Fruit fly (Drosophila melanogaster) whole organism, embryonic: Measurements from ENCODE around the gene CG10993.

Experiments
- Abd-B ChIP-seq: fragments of 200-800 bp; sonication (Bioruptor generic); optimal IDR thresholded peaks from 2 replicates; lab custom pipeline; 2018; ENCODE audit warnings: missing biosample characterization, mild to moderate bottlenecking, missing genetic modification characterization, moderate library complexity
- CG11247 ChIP-seq: fragments of 200-800 bp; sonication (Bioruptor generic); IDR thresholded peaks from 2 replicates; pipeline ENCODE4 v1.3.6; 2022; ENCODE audit warnings: missing biosample characterization, missing genetic modification characterization
- CG12391 ChIP-seq: fragments of 200-800 bp; sonication (Bioruptor generic); optimal IDR thresholded peaks from 3 replicates; lab custom pipeline; 2018; ENCODE audit warnings: missing biosample characterization, mild to moderate bottlenecking, missing genetic modification characterization, moderate library complexity
- CG12942 ChIP-seq: fragments of 200-800 bp; sonication (Bioruptor generic); optimal IDR thresholded peaks from 3 replicates; lab custom pipeline; 2016; ENCODE audit warnings: missing biosample characterization, missing genetic modification characterization
- CG13287 ChIP-seq: fragments of 200-800 bp; sonication (Bioruptor generic); IDR thresholded peaks from 2 replicates; pipeline ENCODE4 v1.3.6; 2022; ENCODE audit warnings: missing biosample characterization, missing genetic modification characterization; ENCODE audit not compliant: partially characterized antibody
- CG13775 ChIP-seq: fragments of 200-800 bp; sonication (Bioruptor generic); optimal IDR thresholded peaks from 3 replicates; lab custom pipeline; 2017; ENCODE audit warnings: missing biosample characterization, mild to moderate bottlenecking, missing genetic modification characterization
- CG1529 ChIP-seq: fragments of 200-800 bp; sonication (Bioruptor generic); optimal IDR thresholded peaks from 3 replicates; lab custom pipeline; 2018; ENCODE audit warnings: missing biosample characterization, missing genetic modification characterization
- CG15601 ChIP-seq: fragments of 200-800 bp; sonication (Bioruptor generic); optimal IDR thresholded peaks from 3 replicates; lab custom pipeline; 2019; ENCODE audit warnings: missing biosample characterization, mild to moderate bottlenecking, missing genetic modification characterization, moderate library complexity
- CG18476 ChIP-seq: fragments of 200-800 bp; sonication (Bioruptor generic); optimal IDR thresholded peaks from 2 replicates; lab custom pipeline; 2016; ENCODE audit warnings: missing biosample characterization, mild to moderate bottlenecking, missing genetic modification characterization
- CG2120 ChIP-seq: fragments of 200-800 bp; sonication (Bioruptor generic); optimal IDR thresholded peaks from 3 replicates; lab custom pipeline; 2016; ENCODE audit warnings: missing biosample characterization, missing genetic modification characterization
- CG33213 ChIP-seq: fragments of 200-800 bp; sonication (Bioruptor generic); optimal IDR thresholded peaks from 3 replicates; lab custom pipeline; 2016; ENCODE audit warnings: missing biosample characterization, missing genetic modification characterization
- CG4404 ChIP-seq: fragments of 200-800 bp; sonication (Bioruptor generic); IDR thresholded peaks from 2 replicates; pipeline ENCODE4 v1.3.6; 2022; ENCODE audit warnings: missing biosample characterization, missing genetic modification characterization
- CG4820 ChIP-seq: fragments of 200-800 bp; sonication (Bioruptor generic); optimal IDR thresholded peaks from 3 replicates; lab custom pipeline; 2016; ENCODE audit warnings: missing biosample characterization, missing genetic modification characterization
- CG7963 ChIP-seq: fragments of 200-800 bp; sonication (Bioruptor generic); IDR thresholded peaks from 3 replicates; pipeline ENCODE4 v1.3.6; 2022; ENCODE audit warnings: missing biosample characterization, missing genetic modification characterization; ENCODE audit not compliant: partially characterized antibody
- CG8924 ChIP-seq: fragments of 200-800 bp; optimal IDR thresholded peaks from 3 replicates; lab custom pipeline; 2019; ENCODE audit warnings: missing biosample characterization, mild to moderate bottlenecking, missing genetic modification characterization, moderate library complexity
- CoRest ChIP-seq: fragments of 200-800 bp; sonication (Bioruptor generic); optimal IDR thresholded peaks from 3 replicates; lab custom pipeline; 2018; ENCODE audit warnings: missing biosample characterization, mild to moderate bottlenecking, missing genetic modification characterization, moderate library complexity
- Dfd ChIP-seq, 2 experiments: fragments of >200 bp; optimal IDR thresholded peaks; 2 replicates each; lab custom pipeline; 2017; ENCODE audit warnings: missing biosample characterization in 2 of 2, missing genetic modification characterization in 2 of 2
- Dip3 ChIP-seq: fragments of 200-800 bp; sonication (Bioruptor generic); optimal IDR thresholded peaks from 3 replicates; lab custom pipeline; 2016; ENCODE audit warnings: missing biosample characterization, missing genetic modification characterization
- Ets65A ChIP-seq: fragments of 200-800 bp; sonication (Bioruptor generic); peaks from one replicate; lab custom pipeline; 2016; ENCODE audit warnings: missing biosample characterization, missing genetic modification characterization
- Gug ChIP-seq: fragments of 200-800 bp; sonication (Bioruptor generic); IDR thresholded peaks from 4 replicates; pipeline ENCODE4 v1.3.6; 2022; ENCODE audit warnings: missing biosample characterization, missing genetic modification characterization
- Max ChIP-seq: fragments of 200-800 bp; sonication (Bioruptor generic); optimal IDR thresholded peaks from 2 replicates; lab custom pipeline; 2016; ENCODE audit warnings: missing biosample characterization, mild to moderate bottlenecking, missing genetic modification characterization
- Meics ChIP-seq: fragments of 200-800 bp; sonication (Bioruptor generic); optimal IDR thresholded peaks from 2 replicates; lab custom pipeline; 2017; ENCODE audit warnings: missing biosample characterization, mild to moderate bottlenecking, missing genetic modification characterization
- Mes4 ChIP-seq: fragments of 200-800 bp; sonication (Bioruptor generic); optimal IDR thresholded peaks from 2 replicates; lab custom pipeline; 2016; ENCODE audit warnings: missing biosample characterization, missing genetic modification characterization
- Scr ChIP-seq: fragments of 200-800 bp; sonication (Bioruptor generic); IDR thresholded peaks from 2 replicates; pipeline ENCODE4 v1.3.6; 2022; ENCODE audit warnings: missing biosample characterization, missing genetic modification characterization; ENCODE audit not compliant: partially characterized antibody
- bcd ChIP-seq: fragments of 200-800 bp; sonication (Bioruptor generic); optimal IDR thresholded peaks from 2 replicates; lab custom pipeline; 2017; ENCODE audit warnings: missing biosample characterization, mild to moderate bottlenecking, missing genetic modification characterization
- cg ChIP-seq: fragments of 200-800 bp; sonication (Bioruptor generic); optimal IDR thresholded peaks from 3 replicates; lab custom pipeline; 2019; ENCODE audit warnings: missing biosample characterization, mild to moderate bottlenecking, missing genetic modification characterization, moderate library complexity
- chif ChIP-seq, 2 experiments: fragments of 200-800 bp; sonication (Bioruptor generic); optimal IDR thresholded peaks; 3 replicates each; lab custom pipeline; 2016; ENCODE audit warnings: missing biosample characterization in 2 of 2, missing genetic modification characterization in 2 of 2
- chinmo ChIP-seq: fragments of 200-800 bp; sonication (Bioruptor generic); IDR thresholded peaks from 4 replicates; pipeline ENCODE4 v1.3.6; 2022; ENCODE audit warnings: missing biosample characterization, missing genetic modification characterization; ENCODE audit not compliant: partially characterized antibody
- corto ChIP-seq: fragments of 200-800 bp; sonication (Bioruptor generic); optimal IDR thresholded peaks from 2 replicates; lab custom pipeline; 2016; ENCODE audit warnings: missing biosample characterization, mild to moderate bottlenecking, missing genetic modification characterization, moderate library complexity
- exex ChIP-seq: fragments of 200-800 bp; sonication (Bioruptor generic); optimal IDR thresholded peaks from 4 replicates; lab custom pipeline; 2018; ENCODE audit warnings: missing biosample characterization, mild to moderate bottlenecking, missing genetic modification characterization, moderate library complexity
- eyg ChIP-seq: fragments of 200-800 bp; sonication (Bioruptor generic); optimal IDR thresholded peaks from 3 replicates; lab custom pipeline; 2016; ENCODE audit warnings: missing biosample characterization, missing genetic modification characterization
- fd3F ChIP-seq: fragments of 200-800 bp; sonication (Bioruptor generic); optimal IDR thresholded peaks from 2 replicates; lab custom pipeline; 2018; ENCODE audit warnings: missing biosample characterization, mild to moderate bottlenecking, missing genetic modification characterization, moderate library complexity
- gt ChIP-seq: fragments of 200-800 bp; sonication (Bioruptor generic); IDR thresholded peaks from 2 replicates; pipeline ENCODE4 v1.3.6; 2022; ENCODE audit warnings: missing biosample characterization, missing genetic modification characterization
- ken ChIP-seq: fragments of 200-800 bp; sonication (Bioruptor generic); IDR thresholded peaks from 3 replicates; pipeline ENCODE4 v1.3.6; 2022; ENCODE audit warnings: missing biosample characterization, missing genetic modification characterization
- kni ChIP-seq: fragments of 200-800 bp; sonication (Bioruptor generic); optimal IDR thresholded peaks from 3 replicates; lab custom pipeline; 2017; ENCODE audit warnings: mild to moderate bottlenecking, missing biosample characterization, missing genetic modification reagents, missing genetic modification characterization
- luna ChIP-seq: fragments of 200-800 bp; sonication (Bioruptor generic); optimal IDR thresholded peaks from 2 replicates; lab custom pipeline; 2016; ENCODE audit warnings: missing biosample characterization, missing genetic modification characterization
- nmo ChIP-seq: fragments of 200-800 bp; sonication (Bioruptor generic); optimal IDR thresholded peaks from 2 replicates; lab custom pipeline; 2018; ENCODE audit warnings: missing biosample characterization, mild to moderate bottlenecking, missing genetic modification characterization, moderate library complexity
- oc ChIP-seq: fragments of 200-800 bp; sonication (Bioruptor generic); optimal IDR thresholded peaks from 2 replicates; lab custom pipeline; 2018; ENCODE audit warnings: missing biosample characterization, mild to moderate bottlenecking, missing genetic modification characterization, moderate library complexity
- p53 ChIP-seq: fragments of 200-800 bp; sonication (Bioruptor generic); optimal IDR thresholded peaks from 2 replicates; lab custom pipeline; 2016; ENCODE audit warnings: missing biosample characterization, missing genetic modification characterization
- prd ChIP-seq, 3 experiments: fragments of >200 bp in 2 of 3; fragments of 200-800 bp in 1 of 3; sonication (Bioruptor generic) in 1 of 3; optimal IDR thresholded peaks in 2 of 3; IDR thresholded peaks in 1 of 3; 2 replicates in 2 of 3; 3 replicates in 1 of 3; pipeline versions ENCODE4 v1.3.6 to Lab custom; 2017 to 2022; ENCODE audit warnings: missing biosample characterization in 1 of 3, missing genetic modification characterization in 1 of 3
- ssp ChIP-seq: fragments of 200-800 bp; sonication (Bioruptor generic); IDR thresholded peaks from 2 replicates; pipeline ENCODE4 v1.3.6; 2022; ENCODE audit warnings: missing biosample characterization, missing genetic modification characterization
- tio ChIP-seq: fragments of 200-800 bp; sonication (Bioruptor generic); optimal IDR thresholded peaks from 2 replicates; lab custom pipeline; 2017; ENCODE audit warnings: missing biosample characterization, missing genetic modification characterization, inconsistent platforms
- tll ChIP-seq, 2 experiments: fragments of 200-800 bp in 1 of 2; fragments of >200 bp in 1 of 2; sonication (Bioruptor generic) in 1 of 2; optimal IDR thresholded peaks; 2 replicates each; lab custom pipeline; 2017 to 2019; ENCODE audit warnings: missing biosample characterization in 2 of 2, missing genetic modification characterization in 2 of 2, mild to moderate bottlenecking in 1 of 2, moderate library complexity in 1 of 2
- twi ChIP-seq: fragments of 200-800 bp; optimal IDR thresholded peaks from 2 replicates; lab custom pipeline; 2019; ENCODE audit warnings: missing biosample characterization, mild to moderate bottlenecking, missing genetic modification characterization, moderate library complexity
- wor ChIP-seq: fragments of 200-800 bp; sonication (Bioruptor generic); IDR thresholded peaks from 2 replicates; pipeline ENCODE4 v1.3.6; 2022; ENCODE audit warnings: missing biosample characterization, missing genetic modification characterization
- zen ChIP-seq: fragments of 200-800 bp; sonication (Bioruptor generic); optimal IDR thresholded peaks from 3 replicates; lab custom pipeline; 2018; ENCODE audit warnings: missing biosample characterization, mild to moderate bottlenecking, missing genetic modification characterization, moderate library complexity
- zfh2 ChIP-seq: fragments of 200-800 bp; sonication (Bioruptor generic); optimal IDR thresholded peaks from 2 replicates; lab custom pipeline; 2016; ENCODE audit warnings: missing biosample characterization, missing genetic modification characterization

Gene CG10993

dm6 chrX:13783958-13784907 is 6.7 kb downstream of the CG10993 start (continued):
- TF ChIP-seq Mes4 (GFP tag; lab: Kevin White, UChicago) (no peak), twi (tag; lab: Kevin White, UChicago) (no peak), Gug (GFP tag; lab: Robert Waterston, UW) (no peak), tio (GFP tag; lab: Kevin White, UChicago) (peak; percentile 54), Scr (no peak), CG18476 (GFP tag; lab: Kevin White, UChicago) (peak; percentile 28), CG1529 (GFP tag; lab: Kevin White, UChicago) (peak; percentile 35), bcd (GFP tag; lab: Kevin White, UChicago) (peak; percentile 34), ken (GFP tag; lab: Robert Waterston, UW) (no peak), zfh2 (GFP tag; lab: Kevin White, UChicago) (no peak), Ets65A (GFP tag; lab: Kevin White, UChicago) (peak; percentile 91), CG15601 (tag; lab: Kevin White, UChicago) (peak; percentile 26), gt (GFP tag; lab: Robert Waterston, UW) (no peak), CG2120 (GFP tag; lab: Kevin White, UChicago) (peak; percentile 44), CoRest (peak; percentile 52), kni (GFP tag; lab: Kevin White, UChicago) (no peak), eyg (no peak), fd3F (GFP tag; lab: Kevin White, UChicago) (peak; percentile 5), Dfd (GFP tag; optimal IDR thresholded peaks at IDR 0.05; lab: Kevin White, UChicago) (no peak), p53 (GFP tag; lab: Kevin White, UChicago) (no peak), corto (GFP tag; lab: Kevin White, UChicago) (no peak), prd (optimal IDR thresholded peaks at IDR 0.05; lab: Kevin White, UChicago) (no peak), prd (GFP tag; IDR thresholded peaks at IDR 0.05; lab: Robert Waterston, UW) (peak; percentile 34; the same call in 2 of the 3 replicates), nmo (GFP tag; lab: Kevin White, UChicago) (peak; percentile 56), chinmo (GFP tag; lab: Robert Waterston, UW) (0 out of 4 replicates have a peak, but pooled peaks have one; percentile 18), Abd-B (GFP tag; lab: Kevin White, UChicago) (peak; percentile 1), oc (peak; percentile 77), Max (GFP tag; lab: Kevin White, UChicago) (peak; percentile 7), CG12391 (tag; lab: Kevin White, UChicago) (peak; percentile 66), chif (GFP tag; optimal IDR thresholded peaks at IDR 0.05; lab: Kevin White, UChicago) (peak; percentile 46 to 50), CG33213 (no peak), CG12942 (no peak), CG7963 (no peak), CG8924 (tag; lab: Kevin White, UChicago) (peak; percentile 14), CG4404 (GFP tag; lab: Robert Waterston, UW) (0 out of 2 replicates have a peak, but pooled peaks have one; percentile 7), exex (tag; lab: Kevin White, UChicago) (no peak), zen (tag; lab: Kevin White, UChicago) (peak; percentile 69), cg (GFP tag; lab: Kevin White, UChicago) (peak; percentile 63), tll (GFP tag; optimal IDR thresholded peaks at IDR 0.05; lab: Kevin White, UChicago) (no peak), ssp (GFP tag; lab: Robert Waterston, UW) (no peak), CG11247 (GFP tag; lab: Robert Waterston, UW) (no peak), CG13287 (no peak), Meics (GFP tag; lab: Kevin White, UChicago) (peak; percentile 33), CG4820 (GFP tag; lab: Kevin White, UChicago) (peak; percentile 49), Dip3 (GFP tag; lab: Kevin White, UChicago) (peak; percentile 4), luna (GFP tag; lab: Kevin White, UChicago) (no peak), CG13775 (GFP tag; lab: Kevin White, UChicago) (peak; percentile 16), wor (GFP tag; lab: Robert Waterston, UW) (0 out of 2 replicates have a peak, but pooled peaks have one; percentile 30)
